Fruit fly (Drosophila melanogaster) Kc167 (cell line): Measurements from ENCODE around the gene Rpp14b.

Experiments used
- h ChIP-seq: fragments of >200 bp; optimal IDR thresholded peaks from 3 replicates; lab custom pipeline; 2018; ENCODE audit warnings: missing external identifiers
- ttk ChIP-seq: sonication (Bioruptor generic); optimal IDR thresholded peaks from 2 replicates; lab custom pipeline; 2017; ENCODE audit warnings: missing external identifiers

DNA sequence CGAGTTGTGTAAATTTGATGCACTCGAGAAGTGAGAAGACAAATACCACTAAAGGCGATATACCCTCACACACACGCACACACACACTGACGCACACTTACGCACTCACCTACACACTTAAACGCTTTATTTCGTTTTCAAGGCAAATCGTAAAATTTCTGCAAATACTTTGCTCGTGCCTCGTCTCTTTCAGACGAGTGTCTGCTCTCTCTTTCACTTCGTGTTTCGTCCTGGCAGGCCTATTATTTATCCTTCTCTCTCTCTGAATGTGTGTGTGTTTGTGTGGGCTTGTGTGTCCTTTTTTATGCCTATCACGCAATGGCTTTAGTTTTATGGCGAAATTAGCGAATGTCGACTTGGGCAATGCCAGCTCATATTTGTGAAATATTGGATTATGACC, 42.5 kb downstream of the Rpp14b start:
- no peak for TF ChIP-seq h (lab: Kevin White, UChicago)
- no peak for TF ChIP-seq ttk (lab: Kevin White, UChicago)
